Worm (Caenorhabditis elegans): ENCODE data around the gene deg-3.

ce11 chrV:11380571-11380970, 34.4 kb downstream of the deg-3 start:
- TF ChIP-seq nhr-71 (tag; optimal IDR thresholded peaks at IDR 0.05) (no peak), ceh-88 (GFP tag; IDR thresholded peaks at IDR 0.05) (no peak)

All from whole organism, L1 larva.